Worm (Caenorhabditis elegans) whole organism, young adult: ENCODE results near the gene sek-3.

Experiments used
- B0019.2 ChIP-seq: fragments of 200-800 bp; sonication (Bioruptor generic); conservative IDR thresholded peaks from 2 replicates; pipeline ENCODE4 v1.3.6; 2022; ENCODE audit warnings: missing genetic modification reagents, missing genetic modification characterization, missing compliant biosample characterization
- B0035.1 ChIP-seq: sonication (generic microtip); optimal IDR thresholded peaks from 2 replicates; lab custom pipeline; 2016; ENCODE audit warnings: missing genetic modification characterization, mild to moderate bottlenecking, missing compliant biosample characterization, missing genotype, missing genetic modification reagents
- B0261.1 ChIP-seq: sonication (generic microtip); optimal IDR thresholded peaks from 2 replicates; lab custom pipeline; 2016; ENCODE audit warnings: mild to moderate bottlenecking, missing genetic modification characterization, moderate library complexity, missing compliant biosample characterization
- B0336.3 ChIP-seq: fragments of 200-800 bp; sonication (Bioruptor generic); IDR thresholded peaks from 2 replicates; pipeline ENCODE4 v1.3.6; 2022; ENCODE audit warnings: missing genetic modification characterization, missing compliant biosample characterization
- F22D6.2 ChIP-seq: sonication (generic microtip); optimal IDR thresholded peaks from 2 replicates; lab custom pipeline; 2016; ENCODE audit warnings: mild to moderate bottlenecking, missing genetic modification characterization, missing compliant biosample characterization
- F33H1.4 ChIP-seq: fragments of 200-800 bp; sonication (Bioruptor generic); IDR thresholded peaks from 2 replicates; pipeline ENCODE4 v1.3.6; 2022; ENCODE audit warnings: missing genetic modification reagents, missing genetic modification characterization, missing compliant biosample characterization
- F39B2.1 ChIP-seq: fragments of 200-800 bp; sonication (Bioruptor generic); IDR thresholded peaks from 2 replicates; pipeline ENCODE4 v1.3.6; 2022; ENCODE audit warnings: missing genetic modification reagents, missing genetic modification characterization, missing compliant biosample characterization
- F55B11.4 ChIP-seq: sonication (generic microtip); optimal IDR thresholded peaks from 2 replicates; lab custom pipeline; 2016; ENCODE audit warnings: missing compliant biosample characterization, missing genetic modification characterization, borderline replicate concordance; ENCODE audit not compliant: insufficient read depth
- K12H6.12 ChIP-seq: fragments of 200-800 bp; sonication (Bioruptor generic); optimal IDR thresholded peaks from 2 replicates; lab custom pipeline; 2018; ENCODE audit warnings: mild to moderate bottlenecking, missing genetic modification characterization, missing compliant biosample characterization
- Y67H2A.10 ChIP-seq: fragments of 200-800 bp; sonication (Bioruptor generic); conservative IDR thresholded peaks from 2 replicates; pipeline ENCODE4 v1.3.6; 2022; ENCODE audit warnings: missing genetic modification reagents, missing genetic modification characterization, missing compliant biosample characterization
- aptf-3 ChIP-seq: fragments of 200-800 bp; sonication (Bioruptor generic); IDR thresholded peaks from 2 replicates; pipeline ENCODE4 v1.3.6; 2022; ENCODE audit warnings: missing genetic modification characterization, missing compliant biosample characterization
- attf-3 ChIP-seq: fragments of 200-800 bp; sonication (Bioruptor generic); conservative IDR thresholded peaks from 2 replicates; pipeline ENCODE4 v1.3.6; 2022; ENCODE audit warnings: missing genetic modification reagents, missing genetic modification characterization, missing compliant biosample characterization
- cebp-1 ChIP-seq, 2 experiments: fragments of 200-800 bp in 1 of 2; sonication (Bioruptor generic) in 1 of 2; sonication (generic microtip) in 1 of 2; IDR thresholded peaks in 1 of 2; optimal IDR thresholded peaks in 1 of 2; 2 replicates each; pipeline versions ENCODE4 v1.3.6 to Lab custom; 2017 to 2022; ENCODE audit warnings: missing compliant biosample characterization in 2 of 2, missing genetic modification characterization in 2 of 2, mild to moderate bottlenecking in 1 of 2, missing genetic modification reagents in 1 of 2, moderate library complexity in 1 of 2
- ceh-100 ChIP-seq: fragments of 200-800 bp; sonication (Bioruptor generic); IDR thresholded peaks from 2 replicates; pipeline ENCODE4 v1.3.6; 2022; ENCODE audit warnings: missing genetic modification reagents, missing genetic modification characterization, missing compliant biosample characterization
- ceh-40 ChIP-seq: fragments of 200-800 bp; sonication (Bioruptor generic); IDR thresholded peaks from 2 replicates; pipeline ENCODE4 v1.3.6; 2022; ENCODE audit warnings: missing genetic modification characterization, missing compliant biosample characterization
- chd-7 ChIP-seq: sonication (generic microtip); optimal IDR thresholded peaks from 2 replicates; lab custom pipeline; 2016; ENCODE audit warnings: mild to moderate bottlenecking, missing genetic modification characterization, moderate library complexity, missing compliant biosample characterization
- dox-1 ChIP-seq: fragments of 200-800 bp; sonication (Bioruptor generic); IDR thresholded peaks from 2 replicates; pipeline ENCODE4 v1.3.6; 2022; ENCODE audit warnings: missing genetic modification reagents, missing genetic modification characterization, missing compliant biosample characterization
- dpl-1 ChIP-seq: fragments of 150-350 bp; optimal IDR thresholded peaks from 2 replicates; lab custom pipeline; 2014; ENCODE audit warnings: missing biosample characterization, missing genetic modification reagents, missing genetic modification characterization
- efl-1 ChIP-seq: fragments of 150-350 bp; optimal IDR thresholded peaks from 2 replicates; lab custom pipeline; 2014; ENCODE audit warnings: missing biosample characterization, missing genetic modification reagents, missing genetic modification characterization
- egl-44 ChIP-seq: fragments of 200-800 bp; sonication (Bioruptor generic); IDR thresholded peaks from 2 replicates; pipeline ENCODE4 v1.3.6; 2022; ENCODE audit warnings: missing genetic modification reagents, missing genetic modification characterization, missing compliant biosample characterization
- egrh-3 ChIP-seq: fragments of 200-800 bp; sonication (Bioruptor generic); IDR thresholded peaks from 2 replicates; pipeline ENCODE4 v1.3.6; 2022; ENCODE audit warnings: missing genetic modification reagents, missing genetic modification characterization, missing compliant biosample characterization
- ets-4 ChIP-seq: fragments of 200-800 bp; sonication (Bioruptor generic); optimal IDR thresholded peaks from 2 replicates; lab custom pipeline; 2018; ENCODE audit warnings: mild to moderate bottlenecking, missing genetic modification characterization, missing compliant biosample characterization
- fkh-3 ChIP-seq: sonication (generic microtip); optimal IDR thresholded peaks from 2 replicates; lab custom pipeline; 2016; ENCODE audit warnings: mild to moderate bottlenecking, missing genetic modification characterization, missing compliant biosample characterization
- him-1 ChIP-seq: sonication (generic microtip); optimal IDR thresholded peaks from 2 replicates; lab custom pipeline; 2016; ENCODE audit warnings: missing genotype, missing genetic modification reagents, missing genetic modification characterization, missing compliant biosample characterization
- lin-54 ChIP-seq: fragments of 200-800 bp; sonication (Bioruptor generic); optimal IDR thresholded peaks from 2 replicates; lab custom pipeline; 2018; ENCODE audit warnings: mild to moderate bottlenecking, missing genetic modification characterization, missing compliant biosample characterization
- lir-1 ChIP-seq: fragments of 200-800 bp; sonication (Bioruptor generic); conservative IDR thresholded peaks from 2 replicates; pipeline ENCODE4 v1.3.6; 2022; ENCODE audit warnings: missing genetic modification reagents, missing genetic modification characterization, missing compliant biosample characterization
- madf-10 ChIP-seq: sonication (generic microtip); optimal IDR thresholded peaks from 2 replicates; lab custom pipeline; 2016; ENCODE audit warnings: mild to moderate bottlenecking, missing genetic modification characterization, missing compliant biosample characterization
- madf-3 ChIP-seq: fragments of 200-800 bp; sonication (Bioruptor generic); IDR thresholded peaks from 2 replicates; pipeline ENCODE4 v1.3.6; 2022; ENCODE audit warnings: missing genetic modification reagents, missing genetic modification characterization, missing compliant biosample characterization
- madf-8 ChIP-seq: fragments of 200-800 bp; sonication (Bioruptor generic); conservative IDR thresholded peaks from 2 replicates; pipeline ENCODE4 v1.3.6; 2022; ENCODE audit warnings: missing genetic modification reagents, missing genetic modification characterization, missing compliant biosample characterization
- nhr-120 ChIP-seq: fragments of 200-800 bp; sonication (Bioruptor generic); IDR thresholded peaks from 2 replicates; pipeline ENCODE4 v1.3.6; 2022; ENCODE audit warnings: missing genetic modification characterization, missing compliant biosample characterization
- nhr-27 ChIP-seq: fragments of 200-800 bp; sonication (Bioruptor generic); optimal IDR thresholded peaks from 2 replicates; lab custom pipeline; 2018; ENCODE audit warnings: mild to moderate bottlenecking, missing genetic modification characterization, moderate library complexity, missing compliant biosample characterization
- pbrm-1 ChIP-seq: fragments of 200-800 bp; sonication (Bioruptor generic); IDR thresholded peaks from 2 replicates; pipeline ENCODE4 v1.3.6; 2022; ENCODE audit warnings: missing genetic modification reagents, missing genetic modification characterization, missing compliant biosample characterization
- rcor-1 ChIP-seq: fragments of 200-800 bp; sonication (Bioruptor generic); IDR thresholded peaks from 2 replicates; pipeline ENCODE4 v1.3.6; 2022; ENCODE audit warnings: missing genetic modification reagents, missing genetic modification characterization, missing compliant biosample characterization
- repo-1 ChIP-seq: sonication (generic microtip); optimal IDR thresholded peaks from 2 replicates; lab custom pipeline; 2017; ENCODE audit warnings: mild to moderate bottlenecking, missing genetic modification characterization, missing compliant biosample characterization
- snpc-1.1 ChIP-seq: sonication (generic microtip); optimal IDR thresholded peaks from 2 replicates; lab custom pipeline; 2017; ENCODE audit warnings: missing genetic modification characterization, mild to moderate bottlenecking, missing compliant biosample characterization, antibody characterized with exemption, moderate library complexity, missing genotype, missing genetic modification reagents; ENCODE audit not compliant: insufficient read depth
- snpc-1.3 ChIP-seq: sonication (generic microtip); optimal IDR thresholded peaks from 2 replicates; lab custom pipeline; 2017; ENCODE audit warnings: missing genetic modification characterization, mild to moderate bottlenecking, missing compliant biosample characterization, antibody characterized with exemption, moderate library complexity, missing genotype, missing genetic modification reagents; ENCODE audit not compliant: insufficient read depth
- sptf-2 ChIP-seq: fragments of 200-800 bp; sonication (Bioruptor generic); optimal IDR thresholded peaks from 2 replicates; lab custom pipeline; 2018; ENCODE audit warnings: mild to moderate bottlenecking, missing genetic modification characterization, missing compliant biosample characterization
- zfh-2 ChIP-seq: fragments of 200-800 bp; sonication (Bioruptor generic); conservative IDR thresholded peaks from 2 replicates; pipeline ENCODE4 v1.3.6; 2022; ENCODE audit warnings: missing genetic modification reagents, missing genetic modification characterization, missing compliant biosample characterization
- ztf-18 ChIP-seq: sonication (generic microtip); optimal IDR thresholded peaks from 2 replicates; lab custom pipeline; 2016; ENCODE audit warnings: missing genotype, mild to moderate bottlenecking, missing genetic modification characterization, missing compliant biosample characterization
- ztf-26 ChIP-seq: sonication (generic microtip); optimal IDR thresholded peaks from 2 replicates; lab custom pipeline; 2017; ENCODE audit warnings: missing genetic modification characterization, missing compliant biosample characterization
- ztf-3 ChIP-seq: fragments of 200-800 bp; sonication (Bioruptor generic); optimal IDR thresholded peaks from 2 replicates; lab custom pipeline; 2018; ENCODE audit warnings: mild to moderate bottlenecking, missing genetic modification characterization, missing compliant biosample characterization
- ztf-6 ChIP-seq: fragments of 200-800 bp; sonication (Bioruptor generic); IDR thresholded peaks from 2 replicates; pipeline ENCODE4 v1.3.6; 2022; ENCODE audit warnings: missing genetic modification reagents, missing genetic modification characterization, missing compliant biosample characterization

sek-3 gene

ce11 chrX:4969228-4969627 lies 48.5 kb upstream of the sek-3 start, which contains the start of gene M03F4.6 (continued):
- TF ChIP-seq attf-3: no peak
- TF ChIP-seq dpl-1 (GFP tag; lab: Kevin White, UChicago): no peak
- TF ChIP-seq F39B2.1: no peak
- TF ChIP-seq cebp-1 (GFP tag; IDR thresholded peaks at IDR 0.05; lab: Robert Waterston, UW): no peak
- TF ChIP-seq cebp-1 (tag; optimal IDR thresholded peaks at IDR 0.05; lab: Kevin White, UChicago): peak; percentile 7
- TF ChIP-seq ztf-26: peak; percentile 28
- TF ChIP-seq dox-1 (GFP tag; lab: Robert Waterston, UW): peak; percentile 42; the same call in 1 of the 2 replicates
- no peak for TF ChIP-seq ets-4 (GFP tag; lab: Kevin White, UChicago)
- no peak for TF ChIP-seq fkh-3 (tag; lab: Kevin White, UChicago)
- peak; percentile 9 for TF ChIP-seq lin-54
- TF ChIP-seq Y67H2A.10 (GFP tag; lab: Robert Waterston, UW): no peak
- 0 out of 2 replicates have a peak, but pooled peaks have one; percentile 28 for TF ChIP-seq aptf-3
- TF ChIP-seq snpc-1.1 (tag; lab: Kevin White, UChicago): no peak
- no peak for TF ChIP-seq ztf-18
- no peak for TF ChIP-seq snpc-1.3 (tag; lab: Kevin White, UChicago)
- TF ChIP-seq rcor-1: peak; percentile 35; the same call in 1 of the 2 replicates
- TF ChIP-seq lir-1 (GFP tag; lab: Robert Waterston, UW): no peak
- TF ChIP-seq B0019.2 (GFP tag; lab: Robert Waterston, UW): no peak
- TF ChIP-seq madf-10 (tag; lab: Kevin White, UChicago): peak; percentile 39
- no peak for TF ChIP-seq nhr-27 (tag; lab: Kevin White, UChicago)
- TF ChIP-seq ztf-6 (GFP tag; lab: Robert Waterston, UW): no peak
- TF ChIP-seq B0035.1 (tag; lab: Kevin White, UChicago): no peak
- TF ChIP-seq madf-3 (GFP tag; lab: Robert Waterston, UW): peak; percentile 80; the same call in 1 of the 2 replicates
- TF ChIP-seq ceh-100 (GFP tag; lab: Robert Waterston, UW): no peak
- no peak for TF ChIP-seq madf-8
- no peak for TF ChIP-seq F22D6.2 (tag; lab: Kevin White, UChicago)
- no peak for TF ChIP-seq him-1 (tag; lab: Kevin White, UChicago)
- no peak for TF ChIP-seq F33H1.4
- 0 out of 2 replicates have a peak, but pooled peaks have one; percentile 51 for TF ChIP-seq ceh-40 (GFP tag; lab: Robert Waterston, UW)
- TF ChIP-seq efl-1: no peak
- no peak for TF ChIP-seq pbrm-1 (GFP tag; lab: Robert Waterston, UW)
- no peak for TF ChIP-seq zfh-2 (GFP tag; lab: Robert Waterston, UW)
- TF ChIP-seq repo-1 (tag; lab: Kevin White, UChicago): peak; percentile 84
- no peak for TF ChIP-seq B0261.1 (tag; lab: Kevin White, UChicago)
- 0 out of 2 replicates have a peak, but pooled peaks have one; percentile 61 for TF ChIP-seq nhr-120
- TF ChIP-seq B0336.3 (GFP tag; lab: Robert Waterston, UW): peak; percentile 76
- no peak for TF ChIP-seq sptf-2
- TF ChIP-seq egrh-3 (GFP tag; lab: Robert Waterston, UW): no peak
- peak; percentile 49 for TF ChIP-seq chd-7 (tag; lab: Kevin White, UChicago)
- peak; percentile 47 for TF ChIP-seq ztf-3 (GFP tag; lab: Kevin White, UChicago)
- TF ChIP-seq egl-44: 0 out of 2 replicates have a peak, but pooled peaks have one; percentile 27
- no peak for TF ChIP-seq F55B11.4
- no peak for TF ChIP-seq K12H6.12 (tag; lab: Kevin White, UChicago)
